Worm (Caenorhabditis elegans): Measurements from ENCODE around the gene Y55F3C.9.

Y55F3C.9 gene

ce11 chrIV:682726-683340 is 45.2 kb downstream of the Y55F3C.9 start (continued):
- TF ChIP-seq mdl-1 (tag; optimal IDR thresholded peaks at IDR 0.05) (peak in 1 of 2 experiments; percentile 65), Y116A8C.19 (tag; optimal IDR thresholded peaks at IDR 0.05; ENCODE audit: borderline replicate concordance) (no peak), sup-37 (GFP tag; optimal IDR thresholded peaks at IDR 0.05) (peak; percentile 30), fkh-8 (tag; optimal IDR thresholded peaks at IDR 0.05) (peak; percentile 75), F16B12.6 (tag; optimal IDR thresholded peaks at IDR 0.05) (no peak), C04F5.9 (tag; optimal IDR thresholded peaks at IDR 0.05) (peak; percentile 42), alr-1 (tag; optimal IDR thresholded peaks at IDR 0.05; ENCODE audit: borderline replicate concordance) (no peak), vab-15 (tag; optimal IDR thresholded peaks at IDR 0.05) (no peak), hlh-4 (tag; optimal IDR thresholded peaks at IDR 0.05) (no peak), hpl-2 (GFP tag; optimal IDR thresholded peaks at IDR 0.05) (no peak), dpl-1 (GFP tag; optimal IDR thresholded peaks at IDR 0.05) (peak in 2 of 3 experiments; percentile 34 to 63)

- TF ChIP-seq C34B4.2 (tag; optimal IDR thresholded peaks at IDR 0.05) (no peak), mab-9 (GFP tag; IDR thresholded peaks at IDR 0.05) (no peak), ama-1 (optimal IDR thresholded peaks at IDR 0.05) (no peak), lir-3 (tag; optimal IDR thresholded peaks at IDR 0.05; ENCODE audit: poor library complexity) (no peak), blmp-1 (tag; optimal IDR thresholded peaks at IDR 0.05) (no peak), snu-23 (GFP tag; optimal IDR thresholded peaks at IDR 0.05) (no peak), swsn-7 (tag; optimal IDR thresholded peaks at IDR 0.05) (no peak), fkh-4 (tag; optimal IDR thresholded peaks at IDR 0.05; ENCODE audit: borderline replicate concordance) (no peak), unc-98 (GFP tag; IDR thresholded peaks at IDR 0.05) (no peak), hpl-2 (GFP tag; optimal IDR thresholded peaks at IDR 0.05) (no peak), grh-1 (GFP tag; IDR thresholded peaks at IDR 0.05) (no peak), unc-130 (tag; optimal IDR thresholded peaks at IDR 0.05) (no peak), skn-1 (tag; optimal IDR thresholded peaks at IDR 0.05) (no peak), snpc-4 (tag; optimal IDR thresholded peaks at IDR 0.05) (no peak), fos-1 (tag; optimal IDR thresholded peaks at IDR 0.05) (no peak), xbp-1 (tag; optimal IDR thresholded peaks at IDR 0.05) (no peak), pqm-1 (tag; optimal IDR thresholded peaks at IDR 0.05) (no peak)
These were observed 51.7 kb downstream of the Y55F3C.9 start, which contains the start of gene K11H12.5 for ce11 chrIV:676280-676679. Gene K11H12.5, plus strand, starts transcription at chrIV:676580.

DNA sequence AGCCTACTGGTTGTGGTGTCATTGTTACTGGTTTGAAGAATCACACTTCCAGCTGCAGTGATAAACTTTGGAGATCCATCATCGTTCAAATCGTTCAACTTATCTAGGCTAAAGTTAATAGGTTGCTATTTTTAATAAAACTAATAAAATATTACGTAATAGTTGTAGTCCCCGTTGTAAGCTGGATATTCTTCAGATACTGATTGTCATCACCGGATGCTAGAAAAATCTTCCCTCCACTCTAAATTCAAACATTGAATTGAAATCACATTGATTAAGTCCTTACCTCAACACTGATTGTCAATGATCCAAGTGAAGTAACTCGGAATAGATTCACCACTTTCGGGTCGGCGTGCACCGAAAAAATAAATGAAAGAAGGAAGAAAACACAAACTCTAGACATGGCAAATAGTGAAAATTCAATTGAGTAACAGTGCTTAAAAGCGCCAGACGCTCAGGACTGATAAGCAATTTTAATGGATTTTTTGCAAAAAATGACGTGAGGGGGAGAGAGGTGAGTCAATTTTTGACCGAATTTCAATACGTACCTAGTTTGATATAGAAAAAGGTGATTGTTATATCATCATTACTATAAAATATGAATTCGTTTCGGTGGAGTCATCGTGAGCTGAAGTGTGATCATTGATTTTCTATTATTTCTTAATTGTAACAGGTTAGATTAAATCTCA is 52.4 kb downstream of the Y55F3C.9 start, which contains the start of the genes K11H12.4 and K11H12.10:
K11H12.4 (minus strand) TSS at position 413 of the 689 bp plus-strand sequence.
K11H12.10 (plus strand) TSS at position 605 of the 689 bp plus-strand sequence.
- TF ChIP-seq blmp-1 (tag; optimal IDR thresholded peaks at IDR 0.05): no peak
- no peak for TF ChIP-seq ceh-82 (tag; optimal IDR thresholded peaks at IDR 0.05)
- TF ChIP-seq C34B4.2 (tag; optimal IDR thresholded peaks at IDR 0.05): no peak
- TF ChIP-seq nhr-47 (tag; optimal IDR thresholded peaks at IDR 0.05): no peak
- TF ChIP-seq elt-2 (tag; optimal IDR thresholded peaks at IDR 0.05): peak; percentile 43
- peak; percentile 44 for TF ChIP-seq nhr-85 (tag)
- no peak for TF ChIP-seq efl-1 (optimal IDR thresholded peaks at IDR 0.05)
- peak in 1 of 2 experiments; percentile 60 for TF ChIP-seq efl-1 (GFP tag; optimal IDR thresholded peaks at IDR 0.05 in 1 of 2)

ce11 chrIV:673313-673712 is 54.7 kb downstream of the Y55F3C.9 start, which contains the start of gene K11H12.3:
Gene K11H12.3, minus strand, starts transcription at chrIV:673480.
- TF ChIP-seq unc-30 (tag; optimal IDR thresholded peaks at IDR 0.05): no peak
- TF ChIP-seq lin-35 (GFP tag; optimal IDR thresholded peaks at IDR 0.05): peak in 1 of 2 experiments; percentile 4
- TF ChIP-seq efl-1 (optimal IDR thresholded peaks at IDR 0.05): no peak
- peak in 1 of 2 experiments; percentile 29 for TF ChIP-seq efl-1 (GFP tag; optimal IDR thresholded peaks at IDR 0.05 in 1 of 2)
- peak; percentile 33 for TF ChIP-seq elt-2 (tag; optimal IDR thresholded peaks at IDR 0.05)
- TF ChIP-seq Y116A8C.19 (tag; optimal IDR thresholded peaks at IDR 0.05; ENCODE audit: borderline replicate concordance): no peak

Data from whole organism, L1 larva.